Worm (Caenorhabditis elegans): Measurements from ENCODE around the gene ran-5.

The ran-5 gene

DNA sequence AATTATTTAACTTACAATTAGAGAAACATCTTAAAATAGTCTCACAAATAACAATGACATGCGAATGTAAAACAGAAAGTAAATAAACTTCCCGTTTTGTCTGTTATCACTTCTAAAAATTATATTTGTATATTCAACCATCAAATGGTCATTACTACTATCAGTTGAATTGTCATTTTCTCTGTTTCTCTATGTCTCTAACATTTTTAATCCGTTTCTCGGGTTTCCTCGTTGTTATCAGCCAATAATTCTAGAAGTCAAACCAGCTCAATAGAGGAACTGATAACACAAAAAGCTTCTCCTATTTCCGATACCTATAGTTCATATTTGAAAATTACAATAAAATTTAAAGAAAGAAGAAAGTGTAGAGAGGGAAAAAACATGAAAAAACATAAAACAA, 21.3 kb upstream of the ran-5 start (continued):
- TF ChIP-seq dmd-6 (GFP tag; IDR thresholded peaks at IDR 0.05) (peak; percentile 94; the same call in 1 of the 2 replicates), gei-8 (GFP tag; optimal IDR thresholded peaks at IDR 0.05) (no peak), dve-1 (tag; optimal IDR thresholded peaks at IDR 0.05; ENCODE audit: insufficient read depth) (peak; percentile 99), hif-1 (tag; optimal IDR thresholded peaks at IDR 0.05) (peak in 1 of 2 experiments; percentile 10), pqm-1 (tag; optimal IDR thresholded peaks at IDR 0.05) (peak; percentile 100), duxl-1 (tag; optimal IDR thresholded peaks at IDR 0.05; ENCODE audit: poor library complexity) (no peak), jun-1 (tag; optimal IDR thresholded peaks at IDR 0.05) (peak; percentile 4), nhr-41 (GFP tag; IDR thresholded peaks at IDR 0.05) (peak; percentile 60; the same call in 1 of the 2 replicates), lin-39 (tag; optimal IDR thresholded peaks at IDR 0.05) (no peak)

DNA sequence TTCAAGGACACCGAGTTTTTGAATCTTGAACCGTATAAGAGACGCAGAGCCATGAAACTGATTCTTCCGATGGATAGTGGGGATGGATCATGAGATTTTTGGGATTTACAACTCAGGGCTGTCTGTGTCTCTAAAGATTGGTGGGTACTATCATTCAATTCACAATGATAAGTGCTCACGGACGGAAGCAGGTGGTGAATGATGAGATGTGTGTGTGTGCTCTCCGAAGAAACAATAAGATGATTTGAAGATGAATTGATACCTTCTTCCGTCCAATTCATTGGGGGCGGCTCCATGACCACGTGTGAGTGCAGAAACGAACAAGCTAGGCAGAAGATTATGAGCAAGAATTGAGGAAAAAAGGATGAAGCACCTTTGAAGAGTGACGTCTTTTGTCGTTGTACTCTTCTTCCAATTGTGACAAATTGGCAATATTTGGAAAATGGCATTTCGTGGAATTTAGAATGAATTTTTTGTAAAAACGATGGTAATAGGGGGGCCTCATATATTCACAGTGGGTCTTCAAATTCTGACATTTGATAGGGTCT, 19.2 kb upstream of the ran-5 start:
- TF ChIP-seq ZK546.5 (tag; optimal IDR thresholded peaks at IDR 0.05) (no peak), nhr-11 (tag; optimal IDR thresholded peaks at IDR 0.05) (peak; percentile 71), daf-16 (GFP tag; optimal IDR thresholded peaks at IDR 0.05) (no peak), daf-16 (tag; optimal IDR thresholded peaks at IDR 0.05) (no peak), ctbp-1 (GFP tag; IDR thresholded peaks at IDR 0.05) (no peak), mxl-3 (GFP tag; optimal IDR thresholded peaks at IDR 0.05) (peak; percentile 67), lir-3 (tag; optimal IDR thresholded peaks at IDR 0.05) (no peak)

DNA sequence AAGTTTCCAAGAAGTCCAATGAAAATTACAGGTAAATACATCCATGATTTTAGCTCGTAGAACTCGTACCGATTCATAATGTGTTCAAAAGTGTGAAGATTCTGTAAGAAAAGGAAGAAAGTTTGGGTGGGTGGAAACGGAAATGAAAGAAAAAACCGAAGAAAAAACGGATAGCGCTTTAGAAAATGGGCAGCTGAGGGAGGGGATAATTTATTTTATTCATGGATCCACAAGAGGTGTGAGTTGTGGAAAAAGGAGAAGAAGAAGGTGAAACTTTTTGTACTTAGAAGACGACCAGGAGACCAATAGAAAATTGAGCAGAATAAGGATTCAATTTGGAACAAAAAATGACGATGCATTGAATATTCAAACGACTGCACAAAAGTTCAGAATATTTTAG, 16.8 kb upstream of the ran-5 start, which contains the start of gene frpr-16:
frpr-16 (minus strand) TSS at position 101 of the 400 bp plus-strand sequence.
- TF ChIP-seq nhr-42 (GFP tag; IDR thresholded peaks at IDR 0.05): no peak
- no peak for TF ChIP-seq daf-8 (GFP tag; IDR thresholded peaks at IDR 0.05)
- no peak for TF ChIP-seq daf-19 (GFP tag; conservative IDR thresholded peaks at IDR 0.05)
- no peak for TF ChIP-seq unc-39 (tag; optimal IDR thresholded peaks at IDR 0.05)
- TF ChIP-seq ama-1 (optimal IDR thresholded peaks at IDR 0.05): no peak
- TF ChIP-seq Y5F2A.4 (GFP tag; optimal IDR thresholded peaks at IDR 0.05): no peak
- TF ChIP-seq lsy-2 (tag; optimal IDR thresholded peaks at IDR 0.05): no peak
- TF ChIP-seq nhr-111 (GFP tag; optimal IDR thresholded peaks at IDR 0.05): no peak
- no peak for TF ChIP-seq lin-38 (GFP tag; IDR thresholded peaks at IDR 0.05)
- TF ChIP-seq nhr-25 (tag; optimal IDR thresholded peaks at IDR 0.05; ENCODE audit: borderline replicate concordance, insufficient read depth): no peak
- TF ChIP-seq mes-2 (tag; optimal IDR thresholded peaks at IDR 0.05; ENCODE audit: poor library complexity, severe bottlenecking): no peak
- no peak for TF ChIP-seq spr-3 (GFP tag; optimal IDR thresholded peaks at IDR 0.05)
- TF ChIP-seq hmg-1.1 (GFP tag; IDR thresholded peaks at IDR 0.05): no peak
- TF ChIP-seq F49E8.2 (tag; optimal IDR thresholded peaks at IDR 0.05; ENCODE audit: borderline replicate concordance): no peak
- TF ChIP-seq spr-1 (tag; optimal IDR thresholded peaks at IDR 0.05): no peak
- TF ChIP-seq dmd-6 (GFP tag; IDR thresholded peaks at IDR 0.05): no peak
- no peak for TF ChIP-seq madf-5 (GFP tag; IDR thresholded peaks at IDR 0.05)
- no peak for TF ChIP-seq lin-15B (tag; optimal IDR thresholded peaks at IDR 0.05)

DNA sequence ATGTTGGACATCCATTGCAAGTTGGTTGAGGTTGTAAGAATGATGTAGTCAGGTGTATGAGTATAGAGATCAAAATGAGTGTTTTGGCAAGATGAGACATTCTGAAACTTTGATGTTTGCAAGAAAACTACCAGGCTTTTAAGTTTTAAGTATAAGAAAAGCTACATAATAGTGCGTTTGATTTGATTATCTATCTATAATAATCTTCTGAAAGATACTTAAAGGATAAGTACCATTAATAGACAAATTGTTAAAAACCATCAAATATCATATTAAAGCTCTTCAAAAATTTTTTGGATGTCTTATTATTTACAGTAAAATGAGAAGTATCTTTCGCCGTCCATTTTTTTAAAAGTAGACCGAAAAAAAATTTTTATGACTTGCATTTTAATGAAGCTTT, 4.7 kb upstream of the ran-5 start, which contains the start of gene R12C12.10:
R12C12.10 (minus strand) TSS at position 101 of the 400 bp plus-strand sequence.
- no peak for TF ChIP-seq ceh-82 (tag; optimal IDR thresholded peaks at IDR 0.05)
- no peak for TF ChIP-seq dmd-6 (GFP tag; IDR thresholded peaks at IDR 0.05)

- no peak for TF ChIP-seq F44E2.7 (GFP tag; IDR thresholded peaks at IDR 0.05)
- no peak for TF ChIP-seq nhr-11 (tag; optimal IDR thresholded peaks at IDR 0.05)
- TF ChIP-seq snpc-1.2 (GFP tag; IDR thresholded peaks at IDR 0.05): no peak
- TF ChIP-seq tag-97 (GFP tag; IDR thresholded peaks at IDR 0.05): no peak
- TF ChIP-seq lin-38 (GFP tag; IDR thresholded peaks at IDR 0.05): no peak
- no peak for TF ChIP-seq zfp-2 (tag; optimal IDR thresholded peaks at IDR 0.05)
- TF ChIP-seq lir-3 (tag; optimal IDR thresholded peaks at IDR 0.05): no peak
These were observed 2.9 kb upstream of the ran-5 start, which contains the start of gene R12C12.5 for ce11 chrII:6045048-6045447. R12C12.5 (minus strand) TSS chrII:6045148.
